Worm (Caenorhabditis elegans) whole organism, L2 larva: ENCODE measurements around the gene F16B4.5.

Experiments
- R02D3.7 ChIP-seq: fragments of 150-350 bp; optimal IDR thresholded peaks from 2 replicates; lab custom pipeline; 2014; ENCODE audit warnings: missing biosample characterization, missing genetic modification characterization
- aly-2 ChIP-seq: fragments of 150-350 bp; optimal IDR thresholded peaks from 2 replicates; lab custom pipeline; 2014; ENCODE audit warnings: missing biosample characterization, missing genetic modification characterization
- ceh-82 ChIP-seq: fragments of 150-350 bp; optimal IDR thresholded peaks from 2 replicates; lab custom pipeline; 2014; ENCODE audit warnings: missing biosample characterization, missing genetic modification characterization
- lsy-2 ChIP-seq, 2 experiments: fragments of 150-350 bp in 1 of 2; sonication (generic microtip) in 1 of 2; optimal IDR thresholded peaks; 2 replicates each; lab custom pipeline; 2014 to 2017; ENCODE audit warnings: missing biosample characterization in 2 of 2, missing genetic modification characterization in 2 of 2
- mab-5 ChIP-seq: fragments of 150-350 bp; optimal IDR thresholded peaks from 2 replicates; lab custom pipeline; 2014; ENCODE audit warnings: missing biosample characterization, missing genetic modification characterization
- mdl-1 ChIP-seq, 2 experiments: fragments of 150-350 bp in 1 of 2; sonication (generic microtip) in 1 of 2; optimal IDR thresholded peaks; 2 replicates each; lab custom pipeline; 2017; ENCODE audit warnings: missing biosample characterization in 2 of 2, missing genetic modification characterization in 2 of 2
- nhr-11 ChIP-seq: fragments of 150-350 bp; optimal IDR thresholded peaks from 2 replicates; lab custom pipeline; 2014; ENCODE audit warnings: missing biosample characterization, missing genetic modification characterization

- TF ChIP-seq aly-2 (tag; lab: Kevin White, UChicago) (no peak), mdl-1 (tag; optimal IDR thresholded peaks at IDR 0.05; lab: Kevin White, UChicago) (no peak), nhr-11 (no peak), mab-5 (tag; lab: Kevin White, UChicago) (no peak), ceh-82 (no peak), lsy-2 (tag; optimal IDR thresholded peaks at IDR 0.05; lab: Kevin White, UChicago) (no peak), R02D3.7 (tag; lab: Kevin White, UChicago) (no peak)
These were observed 5.7 kb downstream of the F16B4.5 start, which contains the start of gene F16B4.4 for ce11 chrV:1593799-1594420.
